Fruit fly (Drosophila melanogaster) whole organism: ENCODE measurements around the gene JMJD5.

ENCODE experiments used
- CG8478 ChIP-seq: fragments of >200 bp; optimal IDR thresholded peaks from 2 replicates; lab custom pipeline; 2018; ENCODE audit warnings: inconsistent platforms
- Dll ChIP-seq: fragments of >200 bp; optimal IDR thresholded peaks from 2 replicates; lab custom pipeline; 2017
- EcR ChIP-seq, 2 experiments: fragments of >200 bp; optimal IDR thresholded peaks; 2 replicates each; lab custom pipeline; 2017; ENCODE audit warnings: missing biosample characterization in 2 of 2, missing genetic modification characterization in 2 of 2, missing genetic modification reagents in 2 of 2
- pan ChIP-seq: fragments of >200 bp; optimal IDR thresholded peaks from 2 replicates; lab custom pipeline; 2017
- psq ChIP-seq: fragments of >200 bp; optimal IDR thresholded peaks from 2 replicates; lab custom pipeline; 2017
- usp ChIP-seq: fragments of >200 bp; optimal IDR thresholded peaks from 2 replicates; lab custom pipeline; 2017; ENCODE audit warnings: missing biosample characterization, missing genetic modification characterization, mixed read lengths

- TF ChIP-seq pan (lab: Kevin White, UChicago) (no peak), CG8478 (lab: Kevin White, UChicago) (no peak), psq (no peak), Dll (lab: Kevin White, UChicago) (no peak), EcR (GFP tag; optimal IDR thresholded peaks at IDR 0.05; lab: Kevin White, UChicago) (no peak), usp (GFP tag; lab: Kevin White, UChicago) (no peak)
These were observed 7.3 kb downstream of the JMJD5 start, which contains the start of gene CG42553 for dm6 chr3L:833878-834277.
